Worm (Caenorhabditis elegans) whole organism, L3 larva: ENCODE measurements around the gene F16B4.7.

Experiments
- aly-2 ChIP-seq: fragments of 150-350 bp; optimal IDR thresholded peaks from 2 replicates; lab custom pipeline; 2014; ENCODE audit warnings: missing biosample characterization, missing genetic modification characterization
- elt-2 ChIP-seq: sonication (generic microtip); optimal IDR thresholded peaks from 2 replicates; lab custom pipeline; 2016; ENCODE audit warnings: missing genetic modification reagents, mild to moderate bottlenecking, missing genetic modification characterization, missing compliant biosample characterization
- elt-3 ChIP-seq, 3 experiments: fragments of 150-350 bp in 1 of 3; sonication (generic microtip) in 2 of 3; optimal IDR thresholded peaks; 2 replicates in 2 of 3; 4 replicates in 1 of 3; lab custom pipeline; 2014 to 2017; ENCODE audit warnings: missing biosample characterization in 3 of 3, missing genetic modification characterization in 3 of 3
- fkh-10 ChIP-seq: sonication (generic microtip); optimal IDR thresholded peaks from 2 replicates; lab custom pipeline; 2017; ENCODE audit warnings: missing biosample characterization, missing genetic modification reagents, missing genetic modification characterization
- mdl-1 ChIP-seq: fragments of 150-350 bp; optimal IDR thresholded peaks from 2 replicates; lab custom pipeline; 2014; ENCODE audit warnings: missing biosample characterization, missing genetic modification characterization
- nhr-11 ChIP-seq: fragments of 150-350 bp; optimal IDR thresholded peaks from 2 replicates; lab custom pipeline; 2014; ENCODE audit warnings: missing biosample characterization, missing genetic modification characterization
- nhr-12 ChIP-seq: fragments of 150-350 bp; optimal IDR thresholded peaks from 2 replicates; lab custom pipeline; 2014; ENCODE audit warnings: missing biosample characterization, missing genetic modification characterization
- nhr-237 ChIP-seq: fragments of 150-350 bp; optimal IDR thresholded peaks from 2 replicates; lab custom pipeline; 2014; ENCODE audit warnings: missing biosample characterization, missing genetic modification characterization
- nhr-25 ChIP-seq: sonication (generic microtip); optimal IDR thresholded peaks from 2 replicates; lab custom pipeline; 2017; ENCODE audit warnings: missing biosample characterization, missing genetic modification characterization
- nhr-77 ChIP-seq: fragments of 150-350 bp; optimal IDR thresholded peaks from 2 replicates; lab custom pipeline; 2014; ENCODE audit warnings: missing biosample characterization, missing genetic modification characterization
- zag-1 ChIP-seq: fragments of 150-350 bp; optimal IDR thresholded peaks from 2 replicates; lab custom pipeline; 2014; ENCODE audit warnings: missing biosample characterization, missing genetic modification characterization
- ztf-4 ChIP-seq: fragments of 150-350 bp; optimal IDR thresholded peaks from 2 replicates; lab custom pipeline; 2014; ENCODE audit warnings: missing biosample characterization, missing genetic modification characterization

ce11 chrV:1600561-1601088 is 15.1 kb downstream of the F16B4.7 start, which contains the start of gene F16B4.2:
- TF ChIP-seq elt-3 (tag; optimal IDR thresholded peaks at IDR 0.05; lab: Kevin White, UChicago) (no peak), nhr-25 (tag; lab: Kevin White, UChicago) (no peak), elt-2 (tag; lab: Kevin White, UChicago) (no peak), nhr-11 (tag; lab: Kevin White, UChicago) (no peak), aly-2 (no peak), mdl-1 (tag; lab: Kevin White, UChicago) (no peak), nhr-77 (tag; lab: Kevin White, UChicago) (no peak), ztf-4 (tag; lab: Kevin White, UChicago) (no peak), nhr-12 (tag; lab: Kevin White, UChicago) (no peak), zag-1 (tag; lab: Kevin White, UChicago) (no peak), nhr-237 (no peak), fkh-10 (GFP tag; lab: Kevin White, UChicago) (no peak)
